Worm (Caenorhabditis elegans) whole organism, midembryonic: ENCODE measurements around the gene grk-1.

Experiments
- flt-1 ChIP-seq: fragments of 200-800 bp; sonication (Bioruptor generic); IDR thresholded peaks from 2 replicates; pipeline ENCODE4 v1.3.6; 2022; ENCODE audit warnings: missing genetic modification characterization, missing compliant biosample characterization
- med-1 ChIP-seq: sonication (generic microtip); optimal IDR thresholded peaks from 2 replicates; lab custom pipeline; 2017; ENCODE audit warnings: missing genetic modification characterization, mild to moderate bottlenecking, missing compliant biosample characterization, antibody characterized with exemption, missing genetic modification reagents; ENCODE audit not compliant: insufficient read depth
- ztf-23 ChIP-seq: fragments of 200-800 bp; sonication (Bioruptor generic); IDR thresholded peaks from 2 replicates; pipeline ENCODE4 v1.3.6; 2022; ENCODE audit warnings: missing genetic modification reagents, missing genetic modification characterization, missing compliant biosample characterization

DNA sequence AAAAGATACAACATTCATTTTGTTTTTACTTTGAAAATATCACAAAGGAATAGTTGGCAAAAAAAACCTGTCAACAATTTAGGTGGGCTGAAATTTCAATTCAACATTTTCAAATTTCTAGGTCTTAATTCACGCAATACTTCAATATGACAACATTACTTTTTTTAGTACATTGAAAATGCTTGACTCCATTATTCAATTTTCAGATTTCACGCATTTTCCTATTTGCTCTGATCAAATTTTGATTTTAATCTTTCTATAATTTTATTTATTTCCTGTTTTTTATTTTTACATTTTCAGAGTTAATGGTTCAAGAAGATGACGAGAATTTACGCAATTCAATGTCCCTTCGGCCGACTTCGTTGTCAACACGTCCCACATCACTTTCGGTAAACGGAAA is 28.5 kb upstream of the grk-1 start, which contains the start of gene mkk-4:
- TF ChIP-seq med-1 (no peak), ztf-23 (GFP tag; lab: Robert Waterston, UW) (no peak), flt-1 (GFP tag; lab: Robert Waterston, UW) (no peak)
